Fruit fly (Drosophila melanogaster) whole organism, prepupa: ENCODE data around the gene CG7059.
A peak's percentile ranks its signal among the peaks of the same experiment; 100 is the strongest.

Experiments used
- CG10631 ChIP-seq: fragments of 200-800 bp; sonication (Bioruptor generic); optimal IDR thresholded peaks from 2 replicates; lab custom pipeline; 2016; ENCODE audit warnings: missing biosample characterization, missing genetic modification characterization
- CG11294 ChIP-seq: fragments of 200-800 bp; sonication (Bioruptor generic); IDR thresholded peaks from 2 replicates; pipeline ENCODE4 v1.3.6; 2022; ENCODE audit warnings: missing biosample characterization, missing genetic modification characterization
- CG11762 ChIP-seq: fragments of 200-800 bp; sonication (Bioruptor generic); optimal IDR thresholded peaks from 3 replicates; lab custom pipeline; 2016; ENCODE audit warnings: missing biosample characterization, missing genetic modification characterization; ENCODE audit not compliant: insufficient read depth
- CG11902 ChIP-seq: fragments of 200-800 bp; sonication (Bioruptor generic); optimal IDR thresholded peaks from 3 replicates; lab custom pipeline; 2016; ENCODE audit warnings: missing biosample characterization, missing genetic modification characterization
- CG15336 ChIP-seq: fragments of 200-800 bp; sonication (Bioruptor generic); IDR thresholded peaks from 2 replicates; pipeline ENCODE4 v1.3.6; 2022; ENCODE audit warnings: missing biosample characterization, missing genetic modification characterization
- CG1621 ChIP-seq: fragments of 200-800 bp; sonication (Bioruptor generic); optimal IDR thresholded peaks from 3 replicates; lab custom pipeline; 2018; ENCODE audit warnings: missing biosample characterization, mild to moderate bottlenecking, missing genetic modification characterization
- CG16779 ChIP-seq: fragments of 200-800 bp; sonication (Bioruptor generic); optimal IDR thresholded peaks from 3 replicates; lab custom pipeline; 2017; ENCODE audit warnings: missing biosample characterization, mild to moderate bottlenecking, missing genetic modification characterization
- CG3032 ChIP-seq: fragments of 200-800 bp; optimal IDR thresholded peaks from 2 replicates; lab custom pipeline; 2019; ENCODE audit warnings: missing biosample characterization, mild to moderate bottlenecking, missing genetic modification characterization, moderate library complexity
- CG34406 ChIP-seq: fragments of 200-800 bp; sonication (Bioruptor generic); optimal IDR thresholded peaks from 3 replicates; lab custom pipeline; 2016; ENCODE audit warnings: missing biosample characterization, missing genetic modification characterization
- CG4318 ChIP-seq: fragments of 200-800 bp; sonication (Bioruptor generic); optimal IDR thresholded peaks from 3 replicates; lab custom pipeline; 2017; ENCODE audit warnings: missing biosample characterization, mild to moderate bottlenecking, missing genetic modification characterization
- CG6163 ChIP-seq: fragments of 200-800 bp; sonication (Bioruptor generic); IDR thresholded peaks from 3 replicates; pipeline ENCODE4 v1.3.6; 2022; ENCODE audit warnings: missing biosample characterization, missing genetic modification characterization
- CG6854 ChIP-seq: fragments of 200-800 bp; sonication (Bioruptor generic); optimal IDR thresholded peaks from 2 replicates; lab custom pipeline; 2017; ENCODE audit warnings: missing biosample characterization, mild to moderate bottlenecking, missing genetic modification characterization
- CG8319 ChIP-seq: fragments of 200-800 bp; sonication (Bioruptor generic); optimal IDR thresholded peaks from 3 replicates; lab custom pipeline; 2016; ENCODE audit warnings: missing biosample characterization, missing genetic modification characterization
- CG8632 ChIP-seq: fragments of 200-800 bp; sonication (Bioruptor generic); optimal IDR thresholded peaks from 3 replicates; lab custom pipeline; 2016; ENCODE audit warnings: missing biosample characterization, missing genetic modification characterization
- Eip75B ChIP-seq: fragments of 200-800 bp; sonication (Bioruptor generic); optimal IDR thresholded peaks from 3 replicates; lab custom pipeline; 2016; ENCODE audit warnings: missing biosample characterization, missing genetic modification characterization
- Eip78C ChIP-seq: fragments of 200-800 bp; sonication (Bioruptor generic); peaks from one replicate; lab custom pipeline; 2016; ENCODE audit warnings: missing biosample characterization, missing genetic modification characterization
- Eip93F ChIP-seq: fragments of 200-800 bp; sonication (Bioruptor generic); optimal IDR thresholded peaks from 2 replicates; lab custom pipeline; 2016; ENCODE audit warnings: missing biosample characterization, mild to moderate bottlenecking, missing genetic modification characterization
- Ets21C ChIP-seq: fragments of 200-800 bp; sonication (Bioruptor generic); optimal IDR thresholded peaks from 3 replicates; lab custom pipeline; 2016; ENCODE audit warnings: missing biosample characterization, missing genetic modification characterization
- Gug ChIP-seq: fragments of 200-800 bp; sonication (Bioruptor generic); IDR thresholded peaks from 2 replicates; pipeline ENCODE4 v1.3.6; 2022; ENCODE audit warnings: missing biosample characterization, missing genetic modification characterization
- Hr39 ChIP-seq: fragments of 200-800 bp; sonication (Bioruptor generic); optimal IDR thresholded peaks from 2 replicates; lab custom pipeline; 2016; ENCODE audit warnings: missing biosample characterization, missing genetic modification characterization
- Hr4 ChIP-seq: fragments of 200-800 bp; sonication (Bioruptor generic); optimal IDR thresholded peaks from 3 replicates; lab custom pipeline; 2016; ENCODE audit warnings: missing biosample characterization, missing genetic modification characterization
- Lpt ChIP-seq: fragments of 200-800 bp; sonication (Bioruptor generic); optimal IDR thresholded peaks from 3 replicates; lab custom pipeline; 2016; ENCODE audit warnings: missing biosample characterization, missing genetic modification characterization
- Met ChIP-seq: fragments of 200-800 bp; sonication (Bioruptor generic); optimal IDR thresholded peaks from 3 replicates; lab custom pipeline; 2016; ENCODE audit warnings: missing biosample characterization, missing genetic modification characterization
- Smox ChIP-seq: fragments of 200-800 bp; sonication (Bioruptor generic); optimal IDR thresholded peaks from 3 replicates; lab custom pipeline; 2016; ENCODE audit warnings: missing biosample characterization, missing genetic modification characterization
- Sox102F ChIP-seq: fragments of 200-800 bp; sonication (Bioruptor generic); optimal IDR thresholded peaks from 2 replicates; lab custom pipeline; 2016; ENCODE audit warnings: missing biosample characterization, mild to moderate bottlenecking, missing genetic modification characterization
- Sox14 ChIP-seq: fragments of 200-800 bp; sonication (Bioruptor generic); optimal IDR thresholded peaks from 3 replicates; lab custom pipeline; 2016; ENCODE audit warnings: missing biosample characterization, missing genetic modification characterization
- achi ChIP-seq: fragments of 200-800 bp; sonication (Bioruptor generic); optimal IDR thresholded peaks from 3 replicates; lab custom pipeline; 2016; ENCODE audit warnings: missing biosample characterization, missing genetic modification characterization
- cyc ChIP-seq: fragments of 200-800 bp; sonication (Bioruptor generic); optimal IDR thresholded peaks from 3 replicates; lab custom pipeline; 2016; ENCODE audit warnings: missing biosample characterization, missing genetic modification characterization
- eg ChIP-seq: fragments of 200-800 bp; sonication (Bioruptor generic); IDR thresholded peaks from 3 replicates; pipeline ENCODE4 v1.3.6; 2022; ENCODE audit warnings: missing biosample characterization, missing genetic modification characterization
- esn ChIP-seq: fragments of 200-800 bp; sonication (Bioruptor generic); optimal IDR thresholded peaks from 2 replicates; lab custom pipeline; 2016; ENCODE audit warnings: missing biosample characterization, mild to moderate bottlenecking, missing genetic modification characterization, moderate library complexity
- fd59A ChIP-seq: fragments of 200-800 bp; sonication (Bioruptor generic); optimal IDR thresholded peaks from 2 replicates; lab custom pipeline; 2017; ENCODE audit warnings: missing biosample characterization, mild to moderate bottlenecking, missing genetic modification characterization, missing genetic modification reagents
- fd85E ChIP-seq: fragments of 200-800 bp; sonication (Bioruptor generic); optimal IDR thresholded peaks from 3 replicates; lab custom pipeline; 2016; ENCODE audit warnings: missing biosample characterization, missing genetic modification characterization
- fkh ChIP-seq: fragments of 200-800 bp; sonication (Bioruptor generic); optimal IDR thresholded peaks from 3 replicates; lab custom pipeline; 2017; ENCODE audit warnings: missing biosample characterization, mild to moderate bottlenecking, missing genetic modification characterization, moderate library complexity
- net ChIP-seq: fragments of 200-800 bp; sonication (Bioruptor generic); optimal IDR thresholded peaks from 3 replicates; lab custom pipeline; 2016; ENCODE audit warnings: missing biosample characterization, missing genetic modification characterization
- spab ChIP-seq: fragments of 200-800 bp; sonication (Bioruptor generic); optimal IDR thresholded peaks from 2 replicates; lab custom pipeline; 2017; ENCODE audit warnings: missing biosample characterization, mild to moderate bottlenecking, missing genetic modification characterization, missing genetic modification reagents
- ss ChIP-seq, 2 experiments: fragments of 200-800 bp; sonication (Bioruptor generic); optimal IDR thresholded peaks; 2 replicates in 1 of 2; 3 replicates in 1 of 2; lab custom pipeline; 2017 to 2018; ENCODE audit warnings: mild to moderate bottlenecking in 2 of 2, missing biosample characterization in 2 of 2, missing genetic modification characterization in 2 of 2, moderate library complexity in 1 of 2
- topi ChIP-seq: fragments of 200-800 bp; sonication (Bioruptor generic); optimal IDR thresholded peaks from 3 replicates; lab custom pipeline; 2016; ENCODE audit warnings: missing biosample characterization, missing genetic modification characterization

The CG7059 gene

DNA sequence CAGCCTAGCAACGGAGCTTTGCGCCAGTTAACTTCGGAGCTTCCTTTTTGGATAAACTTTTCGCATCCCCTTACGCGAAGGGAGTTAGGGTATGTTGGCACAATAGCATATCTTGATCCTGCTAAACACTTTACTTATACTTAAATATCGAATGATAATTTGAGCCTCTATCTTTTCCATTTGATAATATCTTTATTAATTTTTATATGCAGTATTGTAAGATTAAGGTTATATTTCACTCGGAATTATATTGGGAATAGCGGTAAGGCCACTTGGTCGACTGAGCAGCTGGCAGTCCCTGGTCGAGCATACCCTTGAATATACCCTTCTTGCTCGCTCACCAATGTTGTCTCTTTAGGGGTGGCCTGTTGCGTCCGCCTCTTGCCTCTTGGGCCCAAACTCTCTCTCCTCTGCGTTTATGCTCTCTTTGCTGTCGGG lies 20.8 kb upstream of the CG7059 start (continued):
- TF ChIP-seq net (GFP tag; lab: Kevin White, UChicago) (peak; percentile 64), Hr4 (GFP tag; lab: Kevin White, UChicago) (peak; percentile 54), CG6163 (GFP tag; lab: Robert Waterston, UW) (peak; percentile 62), Eip78C (GFP tag; lab: Kevin White, UChicago) (peak; percentile 89), Sox102F (GFP tag; lab: Kevin White, UChicago) (peak; percentile 74), fd85E (GFP tag; lab: Kevin White, UChicago) (no peak), Smox (GFP tag; lab: Kevin White, UChicago) (no peak), spab (GFP tag; lab: Kevin White, UChicago) (peak; percentile 43), ss (GFP tag; optimal IDR thresholded peaks at IDR 0.05; lab: Kevin White, UChicago) (no peak), achi (GFP tag; lab: Kevin White, UChicago) (peak; percentile 58), Eip93F (GFP tag; lab: Kevin White, UChicago) (peak; percentile 36), CG34406 (GFP tag; lab: Kevin White, UChicago) (peak; percentile 53), CG6854 (GFP tag; lab: Kevin White, UChicago) (no peak), Ets21C (no peak), topi (GFP tag; lab: Kevin White, UChicago) (peak; percentile 43), CG10631 (peak; percentile 62), CG8319 (GFP tag; lab: Kevin White, UChicago) (peak; percentile 48), Sox14 (peak; percentile 38), CG16779 (no peak), esn (peak; percentile 75), Hr39 (GFP tag; lab: Kevin White, UChicago) (peak; percentile 37), CG1621 (tag; lab: Kevin White, UChicago) (no peak), cyc (GFP tag; lab: Kevin White, UChicago) (peak; percentile 50), CG4318 (GFP tag; lab: Kevin White, UChicago) (no peak), fd59A (GFP tag; lab: Kevin White, UChicago) (peak; percentile 44), Eip75B (GFP tag; lab: Kevin White, UChicago) (peak; percentile 60), CG11762 (GFP tag; lab: Kevin White, UChicago) (peak; percentile 13), Met (peak; percentile 66)
- TF ChIP-seq, all 60 proteins: peak for 43

DNA sequence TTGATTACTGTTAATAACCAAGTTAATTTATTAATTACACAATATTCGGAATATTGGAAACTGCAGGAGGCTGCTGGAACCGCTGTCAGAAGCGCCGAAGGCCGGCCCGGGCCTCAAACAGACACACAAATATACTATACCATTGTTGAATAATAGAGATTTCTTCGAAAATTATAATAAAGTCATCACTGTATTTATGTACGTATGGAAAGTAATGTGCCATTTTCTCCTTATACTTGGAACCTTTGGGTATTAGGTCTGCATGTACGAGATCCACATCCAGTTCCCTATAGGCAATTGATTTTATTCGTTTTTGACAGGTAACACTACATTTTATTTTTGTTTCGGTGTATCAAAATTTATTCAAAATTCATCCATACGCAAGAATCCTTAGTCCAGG lies 17.0 kb upstream of the CG7059 start, which contains the start of gene CG7069:
Gene CG7069, plus strand, starts transcription at position 301 of the 400 bp plus-strand sequence.
- TF ChIP-seq CG11294 (GFP tag; lab: Robert Waterston, UW) (no peak), CG15336 (GFP tag; lab: Robert Waterston, UW) (no peak), Met (no peak), CG11902 (no peak), CG8632 (GFP tag; lab: Kevin White, UChicago) (no peak)

DNA sequence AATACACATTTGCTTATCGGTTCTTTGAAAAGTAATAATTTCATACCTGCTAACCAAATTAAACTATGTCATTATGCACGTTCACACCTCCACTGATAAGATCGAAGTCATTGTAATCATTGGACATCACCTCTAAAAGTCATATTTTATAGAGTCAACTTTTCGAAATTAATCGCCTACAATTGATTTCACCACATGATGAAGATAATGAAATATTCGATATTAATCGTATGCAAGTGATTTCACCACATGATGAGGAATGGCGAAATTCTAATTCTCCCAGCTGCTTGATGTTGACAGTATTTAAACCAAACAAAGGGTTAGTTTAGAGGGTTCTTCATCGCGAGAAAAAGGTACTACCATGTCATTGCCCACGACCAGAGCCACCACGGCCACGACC lies 13.9 kb upstream of the CG7059 start, which contains the start of gene CG18596:
Gene CG18596, plus strand, starts transcription at position 250 of the 400 bp plus-strand sequence.
- TF ChIP-seq CG8632 (GFP tag; lab: Kevin White, UChicago) (no peak), Ets21C (no peak), fd85E (GFP tag; lab: Kevin White, UChicago) (no peak), spab (GFP tag; lab: Kevin White, UChicago) (no peak), esn (no peak), CG3032 (tag; lab: Kevin White, UChicago) (no peak), CG11294 (GFP tag; lab: Robert Waterston, UW) (no peak), Lpt (GFP tag; lab: Kevin White, UChicago) (no peak), Sox14 (no peak), eg (GFP tag; lab: Robert Waterston, UW) (no peak), Gug (GFP tag; lab: Robert Waterston, UW) (no peak), CG10631 (no peak)
- TF ChIP-seq, all 60 proteins: peak for 0

DNA sequence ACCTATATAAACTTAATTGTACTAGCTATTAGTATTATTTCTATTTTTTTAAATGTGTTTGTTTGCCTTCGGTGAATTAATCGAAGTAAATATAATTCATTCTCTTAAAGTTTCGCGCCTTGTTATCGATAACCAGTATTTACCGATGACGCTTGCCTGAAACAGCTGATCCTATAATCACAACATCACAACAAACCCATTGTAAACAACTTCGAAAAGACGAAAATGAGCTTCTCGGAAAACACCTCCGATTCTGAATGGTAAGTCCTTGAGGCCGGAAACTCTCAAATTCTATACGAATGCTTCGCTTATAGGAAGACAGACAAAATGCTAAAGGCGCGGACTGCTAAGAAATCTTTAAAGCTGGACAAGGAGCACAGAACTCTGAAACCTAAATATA lies 9.6 kb upstream of the CG7059 start, which contains the start of gene CG34149:
Gene CG34149, plus strand, starts transcription at position 187 of the 400 bp plus-strand sequence.
- TF ChIP-seq fd59A (GFP tag; lab: Kevin White, UChicago) (no peak), fkh (peak; percentile 82)
- TF ChIP-seq, all 60 proteins: peak for 1
